Worm (Caenorhabditis elegans): ENCODE measurements around the gene F56B3.4.

The F56B3.4 gene

DNA sequence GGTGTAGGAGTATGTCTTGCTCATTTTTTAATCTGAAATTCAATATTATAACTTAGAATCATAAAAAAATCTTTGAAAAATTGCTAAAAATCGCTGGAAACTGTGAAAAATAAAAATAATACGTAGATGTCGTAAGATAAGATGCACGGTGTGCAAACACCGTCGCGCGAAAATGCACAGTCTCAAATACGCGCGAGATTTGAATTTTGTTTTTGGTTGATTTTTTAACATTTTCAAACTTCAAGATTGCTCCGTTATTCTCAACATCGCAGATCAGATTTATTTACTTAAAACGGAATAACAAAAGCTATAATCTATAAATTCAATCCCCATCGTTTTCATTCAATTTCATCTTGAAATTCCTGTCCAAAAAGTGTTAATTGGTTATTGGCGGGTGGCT is 48.0 kb upstream of the F56B3.4 start, which contains the start of gene Y55F3BR.6 (continued):
- TF ChIP-seq unc-130 (tag; optimal IDR thresholded peaks at IDR 0.05) (no peak), zag-1 (tag; optimal IDR thresholded peaks at IDR 0.05) (no peak), swsn-7 (tag; optimal IDR thresholded peaks at IDR 0.05) (no peak), ceh-88 (GFP tag; IDR thresholded peaks at IDR 0.05) (no peak), sup-37 (GFP tag; optimal IDR thresholded peaks at IDR 0.05) (no peak)

DNA sequence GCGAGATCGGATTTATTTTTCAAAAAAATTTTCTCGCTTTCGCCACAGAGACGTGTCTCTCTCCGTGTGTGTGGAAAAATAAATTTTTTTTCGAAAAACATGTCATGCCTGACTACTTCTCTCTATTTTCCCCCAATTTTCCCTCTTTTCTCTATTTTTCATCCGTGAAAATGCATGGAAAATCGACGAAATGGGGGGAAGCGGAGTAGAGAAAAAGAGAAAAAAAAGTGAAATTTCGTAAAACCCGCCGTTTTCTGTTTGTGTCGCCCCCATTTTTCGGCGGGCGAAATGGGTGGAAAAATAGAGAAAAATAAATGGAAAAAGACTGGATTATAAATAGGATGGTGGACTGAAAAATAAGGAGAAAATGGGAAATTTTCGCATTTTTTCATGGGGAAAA is 39.4 kb upstream of the F56B3.4 start:
- TF ChIP-seq lin-39 (tag; optimal IDR thresholded peaks at IDR 0.05) = no peak
- peak; percentile 29 for TF ChIP-seq mep-1 (tag; optimal IDR thresholded peaks at IDR 0.05)
- no peak for TF ChIP-seq nhr-28 (tag; optimal IDR thresholded peaks at IDR 0.05)
- TF ChIP-seq ceh-82 (tag; optimal IDR thresholded peaks at IDR 0.05) = no peak
- TF ChIP-seq blmp-1 (tag; optimal IDR thresholded peaks at IDR 0.05) = peak; percentile 99
- peak in 1 of 2 experiments; percentile 7 for TF ChIP-seq lsy-2 (tag; optimal IDR thresholded peaks at IDR 0.05)
- TF ChIP-seq dpl-1 (GFP tag; optimal IDR thresholded peaks at IDR 0.05) = peak in 1 of 3 experiments; percentile 6
- TF ChIP-seq egl-13 (tag; optimal IDR thresholded peaks at IDR 0.05) = no peak

DNA sequence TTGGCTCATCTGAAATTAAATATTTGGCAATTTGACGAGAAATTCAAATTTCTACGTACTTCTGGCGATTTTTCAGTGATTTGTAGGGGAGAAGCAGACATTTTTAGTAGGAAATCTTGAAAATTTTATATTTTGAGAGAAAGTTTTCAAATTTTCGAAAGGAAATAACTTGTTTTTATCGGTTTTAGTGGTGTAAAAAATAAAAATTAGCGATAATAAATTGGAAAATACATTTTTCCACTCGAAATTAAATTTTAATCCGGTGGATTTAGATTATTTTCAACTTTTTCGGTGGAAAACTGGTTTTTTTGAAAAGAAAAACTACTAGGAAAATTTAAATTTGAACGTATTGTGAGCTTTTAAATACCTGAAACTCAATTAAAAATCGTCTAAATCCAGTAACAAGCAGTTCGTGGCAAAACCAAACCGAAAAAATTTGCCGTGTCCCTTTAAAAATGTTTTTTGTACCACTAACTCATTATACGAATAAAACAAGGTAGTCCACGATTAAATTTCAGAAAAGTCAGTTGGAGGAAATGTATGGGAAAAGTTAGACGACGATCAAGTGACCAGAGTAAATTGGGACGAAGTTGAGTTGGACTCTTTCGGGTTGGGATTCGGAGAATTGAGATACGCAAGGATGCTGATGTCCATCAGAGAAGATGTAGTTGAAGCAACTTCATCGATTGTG is 37.9 kb upstream of the F56B3.4 start, which contains the start of the genes madf-1 and Y55F3BR.10:
madf-1 (minus strand) TSS at position 101 of the 691 bp plus-strand sequence.
Y55F3BR.10 (plus strand) TSS at position 641 of the 691 bp plus-strand sequence.
- TF ChIP-seq efl-1 (optimal IDR thresholded peaks at IDR 0.05) (no peak), efl-1 (GFP tag; optimal IDR thresholded peaks at IDR 0.05 in 1 of 2) (no peak), pqm-1 (tag; optimal IDR thresholded peaks at IDR 0.05) (no peak), mdl-1 (tag; optimal IDR thresholded peaks at IDR 0.05) (no peak), sox-4 (tag; optimal IDR thresholded peaks at IDR 0.05) (no peak), skn-1 (tag; optimal IDR thresholded peaks at IDR 0.05) (no peak), pag-3 (tag; optimal IDR thresholded peaks at IDR 0.05; ENCODE audit: borderline replicate concordance, insufficient read depth) (no peak), zip-4 (GFP tag; optimal IDR thresholded peaks at IDR 0.05) (no peak), vab-15 (tag; optimal IDR thresholded peaks at IDR 0.05) (no peak), nhr-90 (tag; optimal IDR thresholded peaks at IDR 0.05; ENCODE audit: poor library complexity) (no peak), zag-1 (tag; optimal IDR thresholded peaks at IDR 0.05) (no peak), snpc-4 (tag; optimal IDR thresholded peaks at IDR 0.05) (no peak), fkh-10 (GFP tag; optimal IDR thresholded peaks at IDR 0.05) (no peak), nhr-237 (tag; optimal IDR thresholded peaks at IDR 0.05) (no peak)

DNA sequence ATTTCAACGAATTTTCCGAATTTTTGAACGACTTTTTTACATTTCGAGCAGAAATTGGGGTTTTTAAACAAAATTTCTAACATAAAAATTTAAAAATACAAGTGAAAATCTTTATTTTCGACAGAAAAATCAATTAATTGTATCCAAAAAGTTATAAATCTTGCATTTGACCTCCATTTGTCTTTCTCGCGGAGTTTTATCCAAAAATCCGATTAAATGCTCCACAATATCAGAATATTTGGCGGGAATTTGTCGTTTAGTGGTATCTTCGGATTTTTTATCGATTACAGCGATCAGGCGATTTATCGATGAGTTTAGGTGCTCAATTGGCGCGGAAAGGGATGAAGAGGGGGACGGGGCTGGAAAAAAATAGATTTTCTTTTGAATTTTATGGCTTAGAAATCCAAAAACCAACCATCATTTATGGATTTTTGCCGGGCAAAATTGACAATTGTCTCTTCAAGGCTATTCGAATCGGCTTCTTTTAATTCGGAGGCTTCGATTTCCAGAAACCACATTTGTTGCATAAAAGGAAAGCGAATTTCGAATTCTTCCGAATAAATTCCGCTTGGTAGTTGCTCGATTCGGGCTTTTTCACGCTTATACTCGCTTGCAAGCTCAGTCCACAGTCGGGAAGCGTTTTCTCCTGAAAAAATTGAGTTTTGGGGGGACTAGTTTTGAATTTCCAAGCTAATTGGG is 36.3 kb upstream of the F56B3.4 start:
- TF ChIP-seq egl-13 (tag; optimal IDR thresholded peaks at IDR 0.05) (no peak), fkh-4 (tag; optimal IDR thresholded peaks at IDR 0.05; ENCODE audit: borderline replicate concordance) (no peak), mef-2 (tag; optimal IDR thresholded peaks at IDR 0.05) (no peak), efl-1 (optimal IDR thresholded peaks at IDR 0.05) (no peak), efl-1 (GFP tag; optimal IDR thresholded peaks at IDR 0.05 in 1 of 2) (peak in 1 of 2 experiments; percentile 54), lin-35 (GFP tag; optimal IDR thresholded peaks at IDR 0.05) (no peak)

DNA sequence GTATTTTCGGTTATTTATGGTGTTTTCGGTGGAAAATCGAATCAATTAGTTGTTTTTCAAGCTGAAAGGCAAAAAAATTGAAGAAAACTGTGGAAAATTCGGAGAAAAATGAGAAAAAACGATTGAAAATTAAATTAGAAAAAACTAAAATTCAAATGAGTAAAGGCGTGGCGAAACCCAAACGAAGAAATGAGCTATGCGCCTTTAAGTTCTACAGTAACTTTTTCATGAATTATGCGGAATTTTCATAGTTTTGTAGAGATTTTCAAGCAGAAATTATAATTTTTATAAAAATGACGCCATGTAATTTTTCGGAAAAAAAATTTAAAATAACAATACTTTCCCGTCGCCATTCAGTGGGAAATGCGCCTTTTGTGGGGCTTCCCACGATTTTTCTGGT is 35.6 kb upstream of the F56B3.4 start:
- TF ChIP-seq nhr-90 (tag; optimal IDR thresholded peaks at IDR 0.05; ENCODE audit: poor library complexity) = no peak
- no peak for TF ChIP-seq fkh-4 (tag; optimal IDR thresholded peaks at IDR 0.05; ENCODE audit: borderline replicate concordance)
- TF ChIP-seq aha-1 (tag; optimal IDR thresholded peaks at IDR 0.05) = no peak
- no peak for TF ChIP-seq nhr-11 (tag; optimal IDR thresholded peaks at IDR 0.05)
- TF ChIP-seq nhr-85 (tag) = no peak
- no peak for TF ChIP-seq zag-1 (tag; optimal IDR thresholded peaks at IDR 0.05)
- no peak for TF ChIP-seq elt-2 (tag; optimal IDR thresholded peaks at IDR 0.05)
- TF ChIP-seq lin-35 (GFP tag; optimal IDR thresholded peaks at IDR 0.05) = no peak
- no peak for TF ChIP-seq ces-1 (GFP tag; optimal IDR thresholded peaks at IDR 0.05)
- TF ChIP-seq efl-3 (GFP tag; optimal IDR thresholded peaks at IDR 0.05) = no peak
- TF ChIP-seq nhr-237 (tag; optimal IDR thresholded peaks at IDR 0.05) = no peak
